Fruit fly (Drosophila melanogaster): Measurements from ENCODE around the gene CG3699.
A peak's percentile ranks its signal among the peaks of the same experiment; 100 is the strongest.

The CG3699 gene

dm6 chrX:955873-956272, 8.6 kb upstream of the CG3699 start (continued):
- TF ChIP-seq Dek (tag; optimal IDR thresholded peaks at IDR 0.05), result peak; percentile 46
- peak; percentile 40 for TF ChIP-seq CG6813 (GFP tag; optimal IDR thresholded peaks at IDR 0.05)
- peak; percentile 52 for TF ChIP-seq tin (GFP tag; optimal IDR thresholded peaks at IDR 0.05)
- peak; percentile 65 for TF ChIP-seq Hmr (GFP tag; optimal IDR thresholded peaks at IDR 0.05)
- TF ChIP-seq lbe (GFP tag; optimal IDR thresholded peaks at IDR 0.05), result no peak
- TF ChIP-seq Kr (GFP tag; optimal IDR thresholded peaks at IDR 0.05), result no peak
- TF ChIP-seq croc (GFP tag; conservative IDR thresholded peaks at IDR 0.05), result 0 out of 3 replicates have a peak, but pooled peaks have one; percentile 30
- peak; percentile 76 for TF ChIP-seq CG11504 (tag; optimal IDR thresholded peaks at IDR 0.05)
- TF ChIP-seq bcd (GFP tag; optimal IDR thresholded peaks at IDR 0.05), result peak; percentile 55
- TF ChIP-seq CG14667 (GFP tag; IDR thresholded peaks at IDR 0.05), result 0 out of 2 replicates have a peak, but pooled peaks have one; percentile 48
- TF ChIP-seq chm (GFP tag; IDR thresholded peaks at IDR 0.05), result peak; percentile 38; the same call in 1 of the 2 replicates
- no peak for TF ChIP-seq kah (GFP tag; optimal IDR thresholded peaks at IDR 0.05)
- TF ChIP-seq CG10366 (GFP tag; IDR thresholded peaks at IDR 0.05), result peak; percentile 50; the same call in 1 of the 2 replicates
- peak; percentile 36 for TF ChIP-seq CG30431 (GFP tag; optimal IDR thresholded peaks at IDR 0.05)
- peak; percentile 34 for TF ChIP-seq CG12659 (GFP tag; optimal IDR thresholded peaks at IDR 0.05)
- no peak for TF ChIP-seq Neu2 (GFP tag; optimal IDR thresholded peaks at IDR 0.05; ENCODE audit: borderline replicate concordance)
- TF ChIP-seq nom (GFP tag; optimal IDR thresholded peaks at IDR 0.05), result no peak
- peak; percentile 23 for TF ChIP-seq CG17829 (tag; optimal IDR thresholded peaks at IDR 0.05)
- no peak for TF ChIP-seq al (GFP tag; IDR thresholded peaks at IDR 0.05)
- TF ChIP-seq Lim3 (GFP tag; IDR thresholded peaks at IDR 0.05), result no peak
- TF ChIP-seq HmgD (GFP tag; optimal IDR thresholded peaks at IDR 0.05), result peak; percentile 17
- TF ChIP-seq zen2 (GFP tag; IDR thresholded peaks at IDR 0.05; ENCODE audit: partially characterized antibody), result no peak
- peak; percentile 41 for TF ChIP-seq CG17385 (GFP tag; optimal IDR thresholded peaks at IDR 0.05)
- no peak for TF ChIP-seq CG34224 (GFP tag; IDR thresholded peaks at IDR 0.05; ENCODE audit: partially characterized antibody)
- peak; percentile 64; the same call in 2 of the 3 replicates for TF ChIP-seq CG11456 (GFP tag; IDR thresholded peaks at IDR 0.05)
- no peak for TF ChIP-seq CG11093 (GFP tag; IDR thresholded peaks at IDR 0.05)
- TF ChIP-seq CG18599 (GFP tag; optimal IDR thresholded peaks at IDR 0.05), result peak; percentile 81
- TF ChIP-seq Atf6 (GFP tag; IDR thresholded peaks at IDR 0.05), result peak; percentile 31; the same call in 1 of the 2 replicates
- TF ChIP-seq tgo (GFP tag; IDR thresholded peaks at IDR 0.05), result peak; percentile 55; the same call in 2 of the 3 replicates
- no peak for TF ChIP-seq h (optimal IDR thresholded peaks at IDR 0.05)
- TF ChIP-seq BtbVII (GFP tag; optimal IDR thresholded peaks at IDR 0.05), result peak; percentile 41
- TF ChIP-seq CG5180 (GFP tag; optimal IDR thresholded peaks at IDR 0.05), result peak; percentile 15
- TF ChIP-seq prd (optimal IDR thresholded peaks at IDR 0.05), result no peak
- TF ChIP-seq prd (GFP tag; IDR thresholded peaks at IDR 0.05), result peak; percentile 74
- peak; percentile 71 for TF ChIP-seq gem (tag; optimal IDR thresholded peaks at IDR 0.05)
- no peak for TF ChIP-seq kni (GFP tag; optimal IDR thresholded peaks at IDR 0.05)
- no peak for TF ChIP-seq cato (GFP tag; optimal IDR thresholded peaks at IDR 0.05; ENCODE audit: borderline replicate concordance)
- no peak for TF ChIP-seq ato (GFP tag; IDR thresholded peaks at IDR 0.05; ENCODE audit: partially characterized antibody)
- peak; percentile 44 for TF ChIP-seq CG9817 (tag; optimal IDR thresholded peaks at IDR 0.05)
- peak; percentile 75 for TF ChIP-seq Fer1 (GFP tag; optimal IDR thresholded peaks at IDR 0.05)
- TF ChIP-seq CTCF (GFP tag; optimal IDR thresholded peaks at IDR 0.05), result no peak
- peak; percentile 51 for TF ChIP-seq CG2712 (tag; optimal IDR thresholded peaks at IDR 0.05)
- 0 out of 2 replicates have a peak, but pooled peaks have one; percentile 34 for TF ChIP-seq wdn (GFP tag; IDR thresholded peaks at IDR 0.05)
- peak; percentile 37 for TF ChIP-seq ewg (GFP tag; optimal IDR thresholded peaks at IDR 0.05)
- peak; percentile 61 for TF ChIP-seq CG9215 (GFP tag; IDR thresholded peaks at IDR 0.05)
- TF ChIP-seq CrebB (tag; optimal IDR thresholded peaks at IDR 0.05), result peak; percentile 0
- TF ChIP-seq Fer2 (tag; optimal IDR thresholded peaks at IDR 0.05), result peak; percentile 11
- TF ChIP-seq scrt (GFP tag; optimal IDR thresholded peaks at IDR 0.05), result peak; percentile 29
- TF ChIP-seq dmrt99B (tag; optimal IDR thresholded peaks at IDR 0.05), result peak; percentile 77
- peak; percentile 41 for TF ChIP-seq org-1 (GFP tag; optimal IDR thresholded peaks at IDR 0.05)

All from whole organism, embryonic.